Fruit fly (Drosophila melanogaster): Measurements from ENCODE around the gene mub.

The mub gene

DNA sequence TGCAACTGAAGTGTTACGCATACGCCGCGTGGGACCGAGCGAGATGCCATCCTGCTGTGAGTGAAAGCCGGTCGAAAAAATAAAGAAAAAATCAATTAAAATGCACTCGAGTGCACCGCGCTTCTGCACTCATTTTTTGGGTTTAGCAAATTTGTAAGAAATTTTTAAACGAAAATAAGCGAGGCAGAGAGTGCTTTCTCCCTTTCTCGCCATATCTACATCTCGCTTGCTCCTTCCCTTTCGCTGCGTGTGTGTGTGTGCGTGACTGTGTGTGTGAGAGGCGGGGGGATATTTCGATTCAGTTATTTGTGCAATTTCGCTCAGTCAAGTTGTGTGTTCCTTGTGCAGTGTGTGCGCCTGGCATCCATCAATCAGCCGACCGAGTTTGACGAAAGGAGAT is at the start of gene mub:
TSS of gene mub (plus strand) at position 301 of the 400 bp plus-strand sequence.
- TF ChIP-seq CG7372 (GFP tag; IDR thresholded peaks at IDR 0.05): peak; percentile 45; the same call in 1 of the 2 replicates
- no peak for TF ChIP-seq PHDP (tag; optimal IDR thresholded peaks at IDR 0.05)
- no peak for TF ChIP-seq CG17186 (GFP tag; optimal IDR thresholded peaks at IDR 0.05)
- TF ChIP-seq CG11560 (tag; IDR thresholded peaks at IDR 0.05): 0 out of 3 replicates have a peak, but pooled peaks have one; percentile 29
- TF ChIP-seq Dref (GFP tag; IDR thresholded peaks at IDR 0.05): no peak
- no peak for TF ChIP-seq Hr78 (GFP tag; optimal IDR thresholded peaks at IDR 0.05)
- TF ChIP-seq Sry-δ (GFP tag; optimal IDR thresholded peaks at IDR 0.05): no peak

DNA sequence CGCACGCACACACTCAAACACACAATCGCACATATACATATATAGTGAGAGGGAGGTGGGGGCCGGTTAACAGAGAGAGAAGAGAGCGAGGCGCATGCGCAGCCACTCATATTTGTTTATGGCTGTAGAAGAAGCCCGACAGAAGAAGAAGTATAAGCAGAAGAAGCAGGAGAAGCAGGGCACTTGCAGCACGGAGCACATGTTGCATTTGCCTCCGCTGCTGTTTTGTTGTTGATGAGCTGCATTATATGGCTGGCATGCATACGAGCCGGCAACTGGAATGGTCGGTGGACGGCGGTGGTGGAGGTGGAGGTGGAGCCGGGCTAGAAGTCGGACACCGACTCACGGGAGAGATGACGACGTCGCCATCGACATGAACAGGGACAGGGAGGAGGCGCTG is 44.2 kb upstream of the mub start:
- TF ChIP-seq fu2 (GFP tag; optimal IDR thresholded peaks at IDR 0.05) (no peak), Nf-YB (GFP tag; optimal IDR thresholded peaks at IDR 0.05) (peak; percentile 91), Side (GFP tag; optimal IDR thresholded peaks at IDR 0.05) (no peak), CG1529 (GFP tag; optimal IDR thresholded peaks at IDR 0.05) (no peak), repo (GFP tag; optimal IDR thresholded peaks at IDR 0.05) (no peak), tll (GFP tag; optimal IDR thresholded peaks at IDR 0.05) (no peak), pros (GFP tag; optimal IDR thresholded peaks at IDR 0.05) (peak; percentile 63), Jarid2 (GFP tag; optimal IDR thresholded peaks at IDR 0.05) (peak; percentile 23), Dfd (GFP tag; optimal IDR thresholded peaks at IDR 0.05) (no peak), Gug (GFP tag; IDR thresholded peaks at IDR 0.05) (no peak), nau (GFP tag; optimal IDR thresholded peaks at IDR 0.05) (no peak), CG13296 (GFP tag; optimal IDR thresholded peaks at IDR 0.05) (no peak), Trl (optimal IDR thresholded peaks at IDR 0.05) (peak in 1 of 2 experiments; percentile 60), Trl (GFP tag; optimal IDR thresholded peaks at IDR 0.05) (no peak), kni (GFP tag; optimal IDR thresholded peaks at IDR 0.05) (peak; percentile 1), nmo (GFP tag; optimal IDR thresholded peaks at IDR 0.05) (no peak), crc (GFP tag; optimal IDR thresholded peaks at IDR 0.05) (no peak), unpg (GFP tag; optimal IDR thresholded peaks at IDR 0.05) (no peak), pzg (GFP tag; optimal IDR thresholded peaks at IDR 0.05) (no peak), twi (tag; optimal IDR thresholded peaks at IDR 0.05) (peak; percentile 57), sna (GFP tag; IDR thresholded peaks at IDR 0.05; ENCODE audit: partially characterized antibody) (no peak), slou (GFP tag; optimal IDR thresholded peaks at IDR 0.05) (no peak), CG17385 (GFP tag; optimal IDR thresholded peaks at IDR 0.05) (peak; percentile 31), CG5180 (GFP tag; optimal IDR thresholded peaks at IDR 0.05) (peak; percentile 40), CG6683 (GFP tag; optimal IDR thresholded peaks at IDR 0.05) (no peak), chinmo (GFP tag; IDR thresholded peaks at IDR 0.05; ENCODE audit: partially characterized antibody) (no peak), E2f1 (GFP tag; IDR thresholded peaks at IDR 0.05) (no peak), aop (GFP tag; IDR thresholded peaks at IDR 0.05) (no peak), Asciz (GFP tag; optimal IDR thresholded peaks at IDR 0.05) (no peak), cg (GFP tag; optimal IDR thresholded peaks at IDR 0.05) (peak; percentile 67), NC2β (GFP tag; optimal IDR thresholded peaks at IDR 0.05) (no peak), CG14667 (GFP tag; IDR thresholded peaks at IDR 0.05) (no peak), Bgb (GFP tag; IDR thresholded peaks at IDR 0.05; ENCODE audit: partially characterized antibody) (no peak), CG10147 (GFP tag; optimal IDR thresholded peaks at IDR 0.05) (no peak), wek (GFP tag; optimal IDR thresholded peaks at IDR 0.05) (no peak), Nf-YC (tag; optimal IDR thresholded peaks at IDR 0.05) (peak; percentile 37), ase (GFP tag; IDR thresholded peaks at IDR 0.05) (no peak)

Data from whole organism, embryonic.